Worm (Caenorhabditis elegans) whole organism, L4 larva: ENCODE data around the gene ZK381.2.

Experiments used
- F26F4.8 ChIP-seq: fragments of 200-800 bp; sonication (Bioruptor generic); conservative IDR thresholded peaks from 2 replicates; pipeline ENCODE4 v1.3.6; 2022; ENCODE audit warnings: missing genetic modification characterization, missing compliant biosample characterization
- F37D6.2 ChIP-seq: sonication (generic microtip); optimal IDR thresholded peaks from 2 replicates; lab custom pipeline; 2016; ENCODE audit warnings: mild to moderate bottlenecking, missing genetic modification characterization, missing compliant biosample characterization
- T20F7.1 ChIP-seq: fragments of 200-800 bp; sonication (Bioruptor generic); optimal IDR thresholded peaks from 2 replicates; lab custom pipeline; 2018; ENCODE audit warnings: mild to moderate bottlenecking, missing genetic modification characterization, missing compliant biosample characterization
- T26A8.4 ChIP-seq: fragments of 200-800 bp; sonication (Bioruptor generic); IDR thresholded peaks from 2 replicates; pipeline ENCODE4 v1.3.6; 2022; ENCODE audit warnings: missing genetic modification characterization, missing compliant biosample characterization
- Y105C5A.15 ChIP-seq: fragments of 200-800 bp; sonication (Bioruptor generic); IDR thresholded peaks from 2 replicates; pipeline ENCODE4 v1.3.6; 2022; ENCODE audit warnings: missing genetic modification characterization, missing compliant biosample characterization
- Y5F2A.4 ChIP-seq: fragments of 200-800 bp; sonication (Bioruptor generic); optimal IDR thresholded peaks from 2 replicates; lab custom pipeline; 2018; ENCODE audit warnings: mild to moderate bottlenecking, missing genetic modification characterization, missing compliant biosample characterization
- aha-1 ChIP-seq: fragments of 150-350 bp; peaks from one replicate; lab custom pipeline; 2014; ENCODE audit warnings: missing biosample characterization, missing genetic modification characterization
- aly-2 ChIP-seq: sonication (generic microtip); optimal IDR thresholded peaks from 2 replicates; lab custom pipeline; 2018; ENCODE audit warnings: missing biosample characterization, missing genetic modification characterization
- ama-1 ChIP-seq: fragments of 150-350 bp; optimal IDR thresholded peaks from 2 replicates; lab custom pipeline; 2014; ENCODE audit warnings: inconsistent platforms, mixed read lengths
- ceh-20 ChIP-seq: fragments of 200-800 bp; sonication (Bioruptor generic); IDR thresholded peaks from 2 replicates; pipeline ENCODE4 v1.3.6; 2022; ENCODE audit warnings: missing genetic modification reagents, missing genetic modification characterization, missing compliant biosample characterization
- ceh-44 ChIP-seq: fragments of 200-800 bp; sonication (Bioruptor generic); IDR thresholded peaks from 2 replicates; pipeline ENCODE4 v1.3.6; 2022; ENCODE audit warnings: missing genetic modification reagents, missing genetic modification characterization, missing compliant biosample characterization
- ces-1 ChIP-seq: fragments of 150-350 bp; sonication (generic microtip); optimal IDR thresholded peaks from 4 replicates; lab custom pipeline; 2014; ENCODE audit warnings: missing biosample characterization, missing genetic modification reagents, missing genetic modification characterization
- ctbp-1 ChIP-seq: fragments of 200-800 bp; sonication (Bioruptor generic); IDR thresholded peaks from 2 replicates; pipeline ENCODE4 v1.3.6; 2022; ENCODE audit warnings: missing genetic modification reagents, missing genetic modification characterization, missing compliant biosample characterization
- daf-12 ChIP-seq: fragments of 150-350 bp; optimal IDR thresholded peaks from 2 replicates; lab custom pipeline; 2014; ENCODE audit warnings: missing biosample characterization, missing genetic modification reagents, missing genetic modification characterization
- daf-16 ChIP-seq, 3 experiments: sonication (generic microtip); optimal IDR thresholded peaks; 2 replicates each; lab custom pipeline; 2016 to 2017; ENCODE audit warnings: missing genetic modification characterization in 3 of 3, missing genetic modification reagents in 3 of 3, mild to moderate bottlenecking in 2 of 3, missing compliant biosample characterization in 2 of 3, missing biosample characterization in 1 of 3, moderate library complexity in 1 of 3
- dpl-1 ChIP-seq: fragments of 150-350 bp; optimal IDR thresholded peaks from 2 replicates; lab custom pipeline; 2014; ENCODE audit warnings: missing biosample characterization, missing genetic modification reagents, missing genetic modification characterization
- fkh-10 ChIP-seq: fragments of 150-350 bp; optimal IDR thresholded peaks from 2 replicates; lab custom pipeline; 2014; ENCODE audit warnings: missing biosample characterization, missing genetic modification reagents, missing genetic modification characterization
- fos-1 ChIP-seq: fragments of 150-350 bp; optimal IDR thresholded peaks from 2 replicates; lab custom pipeline; 2014; ENCODE audit warnings: missing biosample characterization, missing genetic modification characterization
- hlh-30 ChIP-seq: sonication (generic microtip); optimal IDR thresholded peaks from 2 replicates; lab custom pipeline; 2017; ENCODE audit warnings: antibody characterized with exemption, mild to moderate bottlenecking, missing genetic modification characterization, missing compliant biosample characterization; ENCODE audit not compliant: insufficient read depth
- jun-1 ChIP-seq: fragments of 150-350 bp; optimal IDR thresholded peaks from 2 replicates; lab custom pipeline; 2014; ENCODE audit warnings: missing biosample characterization, missing genetic modification reagents, missing genetic modification characterization
- lim-7 ChIP-seq: fragments of 200-800 bp; sonication (Bioruptor generic); IDR thresholded peaks from 2 replicates; pipeline ENCODE4 v1.3.6; 2022; ENCODE audit warnings: missing genetic modification characterization, missing compliant biosample characterization
- lin-1 ChIP-seq: fragments of 200-800 bp; sonication (Bioruptor generic); IDR thresholded peaks from 2 replicates; pipeline ENCODE4 v1.3.6; 2022; ENCODE audit warnings: missing genetic modification reagents, missing genetic modification characterization, missing compliant biosample characterization
- lin-15B ChIP-seq: fragments of 150-350 bp; sonication (generic microtip); optimal IDR thresholded peaks from 3 replicates; lab custom pipeline; 2014; ENCODE audit warnings: missing biosample characterization, missing genetic modification characterization
- lin-29 ChIP-seq: fragments of 200-800 bp; sonication (Bioruptor generic); IDR thresholded peaks from 2 replicates; pipeline ENCODE4 v1.3.6; 2022; ENCODE audit warnings: missing genetic modification reagents, missing genetic modification characterization, missing compliant biosample characterization
- lin-38 ChIP-seq: fragments of 200-800 bp; sonication (Bioruptor generic); IDR thresholded peaks from 2 replicates; pipeline ENCODE4 v1.3.6; 2022; ENCODE audit warnings: missing genetic modification reagents, missing genetic modification characterization, missing compliant biosample characterization
- lir-3 ChIP-seq: sonication (generic microtip); optimal IDR thresholded peaks from 2 replicates; lab custom pipeline; 2016; ENCODE audit warnings: mild to moderate bottlenecking, missing genetic modification characterization, missing compliant biosample characterization
- madf-9 ChIP-seq: fragments of 200-800 bp; sonication (Bioruptor generic); conservative IDR thresholded peaks from 2 replicates; pipeline ENCODE4 v1.3.6; 2022; ENCODE audit warnings: missing genetic modification reagents, missing genetic modification characterization, missing compliant biosample characterization
- mdl-1 ChIP-seq, 2 experiments: fragments of 150-350 bp in 1 of 2; sonication (generic microtip) in 1 of 2; optimal IDR thresholded peaks; 2 replicates each; lab custom pipeline; 2014 to 2017; ENCODE audit warnings: missing biosample characterization in 2 of 2, missing genetic modification characterization in 2 of 2
- mep-1 ChIP-seq: fragments of 150-350 bp; sonication (generic microtip); optimal IDR thresholded peaks from 3 replicates; lab custom pipeline; 2014; ENCODE audit warnings: missing biosample characterization, missing genetic modification characterization
- mes-2 ChIP-seq: sonication (generic microtip); optimal IDR thresholded peaks from 2 replicates; lab custom pipeline; 2016; ENCODE audit warnings: missing genotype, mild to moderate bottlenecking, missing genetic modification characterization, missing compliant biosample characterization; ENCODE audit not compliant: poor library complexity, severe bottlenecking
- mxl-2 ChIP-seq: fragments of 200-800 bp; sonication (Bioruptor generic); conservative IDR thresholded peaks from 2 replicates; pipeline ENCODE4 v1.3.6; 2022; ENCODE audit warnings: missing genetic modification reagents, missing genetic modification characterization, missing compliant biosample characterization
- nhr-102 ChIP-seq: sonication (generic microtip); optimal IDR thresholded peaks from 2 replicates; lab custom pipeline; 2016; ENCODE audit warnings: mild to moderate bottlenecking, missing genetic modification characterization, moderate library complexity, missing compliant biosample characterization
- nhr-237 ChIP-seq: sonication (generic microtip); optimal IDR thresholded peaks from 2 replicates; lab custom pipeline; 2017; ENCODE audit warnings: missing biosample characterization, missing genetic modification characterization
- nhr-25 ChIP-seq: sonication (generic microtip); optimal IDR thresholded peaks from 2 replicates; lab custom pipeline; 2017; ENCODE audit warnings: missing genetic modification characterization, mild to moderate bottlenecking, missing compliant biosample characterization, antibody characterized with exemption, moderate library complexity, borderline replicate concordance; ENCODE audit not compliant: insufficient read depth
- pha-4 ChIP-seq, 2 experiments: fragments of 150-350 bp in 1 of 2; fragments of 200-800 bp in 1 of 2; sonication (Bioruptor generic) in 1 of 2; IDR thresholded peaks in 1 of 2; optimal IDR thresholded peaks in 1 of 2; 2 replicates each; pipeline versions ENCODE4 v1.3.6 to Lab custom; 2014 to 2022; ENCODE audit warnings: missing genetic modification characterization in 2 of 2, missing genetic modification reagents in 2 of 2, missing biosample characterization in 1 of 2, missing compliant biosample characterization in 1 of 2
- php-3 ChIP-seq: fragments of 200-800 bp; sonication (Bioruptor generic); IDR thresholded peaks from 2 replicates; pipeline ENCODE4 v1.3.6; 2022; ENCODE audit warnings: missing genetic modification reagents, missing genetic modification characterization, missing compliant biosample characterization
- rbr-2 ChIP-seq: sonication (generic microtip); optimal IDR thresholded peaks from 2 replicates; lab custom pipeline; 2016; ENCODE audit warnings: missing genotype, missing genetic modification characterization, missing compliant biosample characterization
- snpc-4 ChIP-seq: fragments of 150-350 bp; optimal IDR thresholded peaks from 2 replicates; lab custom pipeline; 2014; ENCODE audit warnings: missing biosample characterization, missing genetic modification characterization
- unc-39 ChIP-seq: sonication (generic microtip); optimal IDR thresholded peaks from 2 replicates; lab custom pipeline; 2017; ENCODE audit warnings: missing biosample characterization, missing genetic modification characterization
- vab-7 ChIP-seq: fragments of 200-800 bp; sonication (Bioruptor generic); IDR thresholded peaks from 2 replicates; pipeline ENCODE4 v1.3.6; 2022; ENCODE audit warnings: missing genetic modification reagents, missing genetic modification characterization, missing compliant biosample characterization

ZK381.2 gene

ce11 chrIV:7016502-7016901 is 51.2 kb downstream of the ZK381.2 start (continued):
- TF ChIP-seq nhr-102 (no peak), php-3 (no peak), Y105C5A.15 (GFP tag; lab: Robert Waterston, UW) (no peak), pha-4 (GFP tag; IDR thresholded peaks at IDR 0.05; lab: Robert Waterston, UW) (no peak), pha-4 (tag; optimal IDR thresholded peaks at IDR 0.05; lab: Kevin White, UChicago) (no peak), nhr-25 (tag; lab: Kevin White, UChicago) (no peak), fkh-10 (GFP tag; lab: Kevin White, UChicago) (peak; percentile 31), snpc-4 (tag; lab: Kevin White, UChicago) (no peak), mep-1 (peak; percentile 71), hlh-30 (peak; percentile 85), T26A8.4 (GFP tag; lab: Robert Waterston, UW) (no peak), daf-12 (tag; lab: Kevin White, UChicago) (no peak), ceh-20 (GFP tag; lab: Robert Waterston, UW) (no peak), ces-1 (GFP tag; lab: Kevin White, UChicago) (no peak), ctbp-1 (no peak), lim-7 (GFP tag; lab: Robert Waterston, UW) (no peak), mes-2 (tag; lab: Kevin White, UChicago) (no peak), fos-1 (tag; lab: Kevin White, UChicago) (no peak), ama-1 (lab: Kevin White, UChicago) (no peak), ceh-44 (no peak), unc-39 (tag; lab: Kevin White, UChicago) (no peak), nhr-237 (tag; lab: Kevin White, UChicago) (no peak), lir-3 (no peak), F37D6.2 (no peak), mdl-1 (tag; optimal IDR thresholded peaks at IDR 0.05; lab: Kevin White, UChicago) (peak in 1 of 2 experiments; percentile 60), daf-16 (GFP tag; optimal IDR thresholded peaks at IDR 0.05; lab: Kevin White, UChicago) (no peak), daf-16 (tag; optimal IDR thresholded peaks at IDR 0.05; lab: Kevin White, UChicago) (peak; percentile 50), aly-2 (tag; lab: Kevin White, UChicago) (no peak), rbr-2 (tag; lab: Kevin White, UChicago) (peak; percentile 30), Y5F2A.4 (GFP tag; lab: Kevin White, UChicago) (no peak), lin-15B (tag; lab: Kevin White, UChicago) (no peak), lin-38 (0 out of 2 replicates have a peak, but pooled peaks have one; percentile 14), madf-9 (no peak), lin-1 (GFP tag; lab: Robert Waterston, UW) (no peak), T20F7.1 (GFP tag; lab: Kevin White, UChicago) (no peak), F26F4.8 (GFP tag; lab: Robert Waterston, UW) (no peak), jun-1 (tag; lab: Kevin White, UChicago) (no peak), aha-1 (tag; lab: Kevin White, UChicago) (peak; percentile 91)

- TF ChIP-seq mes-2 (tag; lab: Kevin White, UChicago) (no peak), mxl-2 (no peak), aha-1 (tag; lab: Kevin White, UChicago) (no peak), snpc-4 (tag; lab: Kevin White, UChicago) (no peak), madf-9 (no peak), nhr-25 (tag; lab: Kevin White, UChicago) (no peak), lin-29 (GFP tag; lab: Robert Waterston, UW) (no peak), fkh-10 (GFP tag; lab: Kevin White, UChicago) (no peak), vab-7 (no peak), lir-3 (no peak), dpl-1 (GFP tag; lab: Kevin White, UChicago) (no peak)
These were observed 51.9 kb downstream of the ZK381.2 start, which contains the start of gene gldi-4 for ce11 chrIV:7017123-7017674. TSS of gene gldi-4 (plus strand) at chrIV:7017624.
